Worm (Caenorhabditis elegans) whole organism, mixed stage, embryonic: Measurements from ENCODE around the gene W01C9.2.

ENCODE experiments used
- blmp-1 ChIP-seq: fragments of 150-350 bp; optimal IDR thresholded peaks from 2 replicates; lab custom pipeline; 2014; ENCODE audit warnings: missing biosample characterization, missing genetic modification characterization
- flh-1 ChIP-seq: fragments of 200-800 bp; sonication (Bioruptor generic); optimal IDR thresholded peaks from 2 replicates; lab custom pipeline; 2018; ENCODE audit warnings: mild to moderate bottlenecking, missing genetic modification characterization, moderate library complexity, missing compliant biosample characterization
- lin-13 ChIP-seq: fragments of 150-350 bp; optimal IDR thresholded peaks from 2 replicates; lab custom pipeline; 2014; ENCODE audit warnings: missing biosample characterization, missing genetic modification characterization
- mab-5 ChIP-seq: fragments of 150-350 bp; optimal IDR thresholded peaks from 2 replicates; lab custom pipeline; 2014; ENCODE audit warnings: missing biosample characterization, missing genetic modification characterization
- mep-1 ChIP-seq: fragments of 150-350 bp; optimal IDR thresholded peaks from 2 replicates; lab custom pipeline; 2017; ENCODE audit warnings: missing biosample characterization, missing genetic modification reagents, missing genetic modification characterization, inconsistent platforms
- nhr-28 ChIP-seq: fragments of 150-350 bp; optimal IDR thresholded peaks from 2 replicates; lab custom pipeline; 2014; ENCODE audit warnings: missing biosample characterization, missing genetic modification characterization
- pha-4 ChIP-seq: fragments of 150-350 bp; optimal IDR thresholded peaks from 2 replicates; lab custom pipeline; 2018; ENCODE audit warnings: missing biosample characterization, missing genetic modification reagents, missing genetic modification characterization
- snpc-4 ChIP-seq: fragments of 150-350 bp; optimal IDR thresholded peaks from 2 replicates; lab custom pipeline; 2014; ENCODE audit warnings: missing biosample characterization, missing genetic modification characterization
- unc-120 ChIP-seq: sonication (generic microtip); optimal IDR thresholded peaks from 2 replicates; lab custom pipeline; 2017; ENCODE audit warnings: missing genetic modification characterization, missing compliant biosample characterization; ENCODE audit not compliant: poor library complexity, severe bottlenecking
- zip-8 ChIP-seq: fragments of 150-350 bp; optimal IDR thresholded peaks from 2 replicates; lab custom pipeline; 2014; ENCODE audit warnings: missing biosample characterization, missing genetic modification characterization
- ztf-11 ChIP-seq: fragments of 150-350 bp; optimal IDR thresholded peaks from 2 replicates; lab custom pipeline; 2014; ENCODE audit warnings: missing biosample characterization, missing genetic modification characterization

DNA sequence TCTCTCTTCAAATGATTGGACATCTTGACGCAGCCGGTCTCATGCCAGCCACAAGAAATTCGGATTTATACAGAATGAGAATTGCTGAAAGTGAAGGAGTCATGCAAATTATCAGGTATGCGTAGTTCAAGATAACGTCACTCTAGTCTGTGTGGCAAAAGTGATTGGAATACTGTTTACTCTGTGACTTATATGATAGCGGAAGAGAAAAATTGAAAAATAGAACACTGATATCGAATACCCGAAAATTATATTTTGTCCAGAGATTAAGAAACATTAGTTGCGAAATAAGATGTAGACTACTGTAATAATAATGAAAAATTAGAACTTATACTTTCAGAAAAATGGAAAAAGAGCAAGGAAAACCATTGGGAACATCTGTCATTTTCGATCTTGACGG, 20.6 kb upstream of the W01C9.2 start:
- TF ChIP-seq ztf-11 (tag; lab: Kevin White, UChicago) (no peak), flh-1 (GFP tag; lab: Kevin White, UChicago) (no peak), nhr-28 (tag; lab: Kevin White, UChicago) (no peak), snpc-4 (no peak), pha-4 (tag; lab: Kevin White, UChicago) (no peak), lin-13 (tag; lab: Kevin White, UChicago) (no peak), unc-120 (no peak), mab-5 (no peak), mep-1 (tag; lab: Kevin White, UChicago) (no peak), zip-8 (tag; lab: Kevin White, UChicago) (no peak), blmp-1 (tag; lab: Kevin White, UChicago) (no peak)
